Worm (Caenorhabditis elegans): ENCODE data around the gene rpl-21.

The rpl-21 gene

DNA sequence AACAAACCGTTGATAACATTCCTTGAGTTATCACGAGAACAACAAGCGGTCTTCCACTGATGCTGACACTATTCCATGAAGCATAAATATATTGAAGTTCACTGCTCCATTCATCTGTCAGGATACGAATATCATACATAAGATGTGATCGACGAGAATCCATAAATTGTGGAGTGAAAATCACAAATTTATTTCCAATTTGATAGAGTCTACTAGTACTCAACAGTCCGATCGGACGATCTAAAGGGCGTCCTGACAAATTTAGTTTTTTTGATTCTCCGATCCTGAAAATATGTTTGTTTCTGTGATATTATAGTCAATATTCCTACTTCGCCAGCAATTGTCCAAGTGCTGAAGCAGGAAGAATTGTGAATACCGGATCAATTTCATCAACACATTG is 12.2 kb upstream of the rpl-21 start:
- no peak for TF ChIP-seq unc-62 (GFP tag; optimal IDR thresholded peaks at IDR 0.05)

DNA sequence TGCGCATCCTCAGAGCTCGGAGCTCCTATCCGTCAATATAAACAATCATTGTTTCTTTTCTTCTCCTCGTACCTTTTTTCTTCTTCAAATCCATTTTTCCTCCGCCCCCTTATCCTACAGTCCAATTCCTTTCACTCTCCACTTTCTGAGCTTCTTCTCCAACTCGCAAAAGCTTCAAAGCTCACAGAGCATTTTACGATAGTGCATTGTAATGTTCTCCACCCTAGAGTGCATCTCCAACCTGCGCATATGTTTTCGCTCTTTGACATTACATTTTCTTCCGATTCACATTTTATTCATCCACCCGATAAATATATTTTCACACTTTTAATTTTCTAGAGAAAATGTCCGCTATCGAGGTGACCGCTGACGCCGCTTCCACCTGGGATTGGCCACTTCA is 7.8 kb upstream of the rpl-21 start, which contains the start of gene hsp-12.2:
Gene hsp-12.2 (plus strand): TSS at position 301 of the 400 bp plus-strand sequence.
- TF ChIP-seq unc-62 (GFP tag; optimal IDR thresholded peaks at IDR 0.05), result no peak

DNA sequence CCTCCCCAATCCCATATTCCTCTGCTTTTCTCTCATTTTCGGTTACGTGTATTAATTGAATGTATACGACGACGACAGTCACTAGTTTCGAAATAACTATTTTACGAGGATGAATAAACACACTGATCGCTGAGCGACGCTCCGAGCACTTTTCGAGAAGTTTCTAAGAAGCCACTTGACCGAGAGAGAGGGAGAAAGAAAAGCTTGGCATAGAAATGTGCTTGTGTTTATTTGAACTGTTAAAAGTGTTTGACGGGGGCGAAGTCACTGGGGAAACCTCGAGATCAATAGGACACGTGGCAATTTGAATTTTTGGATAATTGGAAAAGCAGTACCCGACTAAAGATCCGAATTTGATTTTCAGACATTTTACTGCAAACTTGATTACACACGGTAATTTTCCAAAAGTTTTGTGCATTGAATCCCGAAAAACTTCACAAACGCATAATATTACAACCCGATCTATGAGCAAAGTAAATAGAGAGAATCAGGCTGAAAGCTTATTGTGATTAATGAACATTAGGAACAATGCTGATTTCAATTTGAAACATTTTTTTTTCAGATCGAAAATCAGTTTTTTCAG is 6.6 kb upstream of the rpl-21 start:
- no peak for TF ChIP-seq unc-62 (GFP tag; optimal IDR thresholded peaks at IDR 0.05)

DNA sequence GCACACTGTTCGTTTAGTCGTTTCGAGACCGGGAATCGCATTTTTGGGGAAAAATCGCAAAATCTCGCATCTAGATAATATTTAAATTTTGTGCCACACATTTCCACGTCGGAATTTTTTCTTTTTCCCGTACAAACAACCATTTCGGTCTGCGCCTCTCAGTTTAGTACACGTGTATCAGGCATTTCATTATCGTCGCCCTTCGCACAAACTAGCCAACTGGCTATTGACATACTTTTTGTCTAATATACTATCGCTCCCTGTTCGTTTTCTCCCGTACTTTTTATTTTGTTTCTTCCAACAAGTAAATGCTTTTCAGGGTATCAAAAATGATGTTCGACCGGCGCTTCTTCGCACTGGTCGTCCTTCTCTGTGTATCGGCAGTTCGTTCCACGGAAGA is 3.3 kb upstream of the rpl-21 start, which contains the start of gene C14B9.2:
Gene C14B9.2 (plus strand): TSS at position 320 of the 400 bp plus-strand sequence.
- no peak for TF ChIP-seq unc-62 (GFP tag; optimal IDR thresholded peaks at IDR 0.05)

DNA sequence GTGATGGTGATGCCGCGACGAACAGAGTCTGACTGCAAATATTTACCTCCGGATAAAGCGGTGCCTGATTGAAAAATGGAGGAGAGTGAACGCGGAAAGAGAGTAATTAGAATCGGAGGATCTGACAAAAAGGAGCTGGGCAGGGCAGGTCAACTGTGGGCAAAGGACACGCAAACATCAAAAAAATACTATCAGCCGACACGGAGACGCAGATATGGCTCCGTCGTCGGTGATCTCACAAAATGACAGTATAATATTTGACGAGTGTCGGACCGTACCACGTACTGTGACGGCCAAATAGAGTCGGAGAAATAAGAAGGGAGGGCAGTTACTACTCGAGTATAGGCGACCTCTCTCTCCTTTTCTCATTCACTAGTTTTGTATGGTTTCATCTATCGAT is 2.5 kb upstream of the rpl-21 start:
- TF ChIP-seq unc-62 (GFP tag; optimal IDR thresholded peaks at IDR 0.05), result no peak

DNA sequence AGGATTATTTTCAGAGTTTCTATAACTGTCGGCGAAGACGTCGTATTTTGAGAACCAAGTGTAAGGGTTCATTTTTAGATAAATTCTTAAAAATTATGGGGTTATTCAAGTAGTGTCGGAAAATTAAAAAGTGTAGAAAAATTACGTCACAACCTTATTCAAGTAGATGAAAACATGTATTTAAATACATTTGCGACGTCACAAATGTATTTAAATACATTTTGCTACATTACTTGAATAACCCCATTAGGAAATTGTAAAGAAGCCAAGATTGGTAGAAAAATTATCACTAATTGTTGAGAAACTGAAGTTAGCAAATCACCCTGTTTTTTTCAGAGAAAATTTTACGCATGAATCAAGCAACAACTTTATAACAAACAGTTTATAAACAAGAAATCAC is 832 bp downstream of the rpl-21 start:
- no peak for TF ChIP-seq unc-62 (GFP tag; optimal IDR thresholded peaks at IDR 0.05)

DNA sequence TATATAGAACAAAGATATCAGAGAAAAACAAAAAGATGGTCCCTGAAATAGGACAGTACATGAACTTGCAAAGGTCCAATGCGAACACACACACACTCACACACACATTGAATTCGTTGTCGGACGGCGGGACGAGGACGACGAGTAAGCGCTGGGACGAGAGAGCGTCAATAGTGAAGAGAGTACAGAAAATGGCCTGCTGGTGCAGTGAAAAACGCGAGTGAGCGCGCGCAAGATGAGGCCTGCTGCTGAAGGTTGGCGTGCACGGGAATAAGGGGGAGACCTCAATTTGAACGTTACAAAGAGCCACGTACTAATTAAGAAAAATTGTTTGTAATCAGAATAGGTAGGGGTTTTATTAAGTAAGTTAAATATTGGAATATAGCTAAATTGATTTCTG is 3.0 kb downstream of the rpl-21 start:
- no peak for TF ChIP-seq unc-62 (GFP tag; optimal IDR thresholded peaks at IDR 0.05)

DNA sequence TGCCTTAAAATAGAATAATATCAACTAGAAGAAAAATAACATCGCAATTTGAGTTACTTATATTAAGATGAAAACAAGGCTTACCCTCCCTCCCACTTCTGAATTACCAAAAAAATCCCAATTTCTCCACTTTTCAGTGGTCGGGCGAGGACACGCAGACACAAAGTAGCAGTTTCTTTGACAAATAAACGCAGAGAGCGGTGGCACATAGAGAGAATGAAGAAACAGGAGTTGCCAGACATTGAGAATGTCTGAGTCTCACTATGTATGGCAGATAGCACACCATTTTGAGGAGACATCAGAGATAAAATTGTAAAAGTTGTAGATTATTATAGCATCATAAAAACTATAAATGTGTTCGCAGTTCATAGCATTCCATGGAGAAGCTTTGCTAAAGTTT is 4.8 kb downstream of the rpl-21 start:
- TF ChIP-seq unc-62 (GFP tag; optimal IDR thresholded peaks at IDR 0.05), result no peak

DNA sequence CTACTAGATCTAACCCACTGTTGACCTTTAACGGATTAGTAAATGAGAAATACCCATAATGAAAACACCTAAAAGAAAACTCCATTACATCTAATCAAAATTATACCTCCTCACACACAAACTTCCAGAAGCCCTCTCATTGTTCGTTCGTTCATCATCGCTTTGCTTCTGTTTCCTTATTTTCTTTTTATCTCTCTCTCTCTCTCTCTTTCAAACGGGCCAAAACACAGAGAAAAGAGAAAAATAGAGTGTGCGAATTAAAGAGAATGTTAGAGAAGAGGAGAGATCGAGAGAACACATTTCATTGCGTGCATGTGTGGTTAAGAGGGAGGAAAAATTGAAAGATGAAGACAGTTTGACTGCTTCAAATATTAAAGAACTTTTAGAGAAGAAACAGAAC is 5.7 kb downstream of the rpl-21 start:
- no peak for TF ChIP-seq unc-62 (GFP tag; optimal IDR thresholded peaks at IDR 0.05)

DNA sequence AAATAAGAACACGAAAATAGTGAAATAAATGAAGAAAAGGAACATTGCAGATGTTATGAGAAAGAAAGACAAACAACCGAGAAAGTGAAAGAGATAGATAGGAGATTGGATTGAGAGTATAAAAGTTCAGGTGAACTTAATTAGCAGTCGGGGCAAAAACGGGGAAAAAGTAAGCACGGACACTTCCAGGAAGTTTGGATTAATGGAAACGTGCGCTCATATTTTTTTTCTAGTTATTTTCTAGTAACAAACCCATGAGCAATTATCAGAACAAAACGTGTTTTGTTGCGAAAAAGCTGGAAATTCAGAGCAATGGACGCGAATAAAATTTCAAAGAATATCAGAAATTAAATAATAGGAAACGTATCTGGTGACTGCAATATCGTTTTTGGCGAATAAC is 8.1 kb downstream of the rpl-21 start:
- no peak for TF ChIP-seq unc-62 (GFP tag; optimal IDR thresholded peaks at IDR 0.05)

DNA sequence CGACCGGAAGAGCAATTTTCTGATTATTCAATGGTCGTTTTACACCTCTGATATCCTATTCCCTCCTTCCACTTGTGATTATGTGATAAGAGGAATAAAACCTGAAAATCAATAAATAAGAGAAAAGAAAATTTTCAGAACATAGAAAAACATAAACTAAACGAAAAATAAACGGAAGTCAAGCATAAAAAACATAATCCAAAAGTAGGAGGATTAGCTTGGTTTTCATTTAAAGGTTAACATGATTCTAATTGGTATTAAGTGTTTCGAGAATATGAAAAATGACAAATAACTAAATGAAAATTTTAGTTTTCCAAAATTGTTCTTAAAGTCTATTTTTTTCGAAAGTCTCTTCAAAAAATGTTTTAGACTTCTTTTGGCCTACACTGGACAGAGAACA is 8.9 kb downstream of the rpl-21 start, which contains the start of gene gei-8:
Gene gei-8 (minus strand): TSS at position 101 of the 400 bp plus-strand sequence.
- no peak for TF ChIP-seq unc-62 (GFP tag; optimal IDR thresholded peaks at IDR 0.05)

DNA sequence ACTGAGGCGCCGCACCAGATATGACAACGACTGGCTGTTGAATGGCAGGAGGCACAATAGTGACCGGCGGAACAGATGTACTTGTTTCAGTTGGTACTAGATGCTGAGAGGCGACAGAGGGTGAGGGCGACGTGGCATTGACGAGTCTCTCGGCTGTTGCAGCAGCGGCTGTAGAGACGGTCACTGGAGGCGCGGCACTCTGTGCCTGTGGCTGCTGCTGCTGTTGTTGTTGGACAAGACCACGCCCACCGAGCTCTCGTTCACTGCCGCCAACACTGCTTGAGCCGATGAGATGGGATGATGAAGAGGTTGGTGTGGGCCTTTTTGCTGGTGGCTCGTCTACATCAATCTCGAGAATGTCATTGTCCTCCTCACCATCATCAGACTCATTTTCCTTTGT is 12.9 kb downstream of the rpl-21 start:
- TF ChIP-seq unc-62 (GFP tag; optimal IDR thresholded peaks at IDR 0.05), result no peak

DNA sequence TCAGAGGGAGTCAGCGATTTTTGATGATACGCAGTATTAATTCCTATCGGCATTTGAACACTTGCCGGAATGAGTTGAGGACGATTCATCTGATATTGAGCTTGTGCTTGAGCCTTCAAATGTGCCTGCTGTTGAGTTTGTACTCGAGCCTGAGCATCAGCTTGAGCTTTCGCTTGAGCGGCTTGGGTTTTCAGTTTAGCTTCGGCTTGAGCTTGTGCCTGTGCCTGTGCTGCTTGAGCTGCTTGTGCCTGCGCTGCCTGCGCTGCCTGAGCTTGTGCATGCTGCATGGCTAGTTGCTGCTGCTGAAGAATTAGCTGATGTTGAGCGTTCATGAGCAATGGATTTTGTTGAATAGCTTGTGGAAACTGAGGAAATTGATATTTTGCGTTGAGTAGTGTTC is 14.2 kb downstream of the rpl-21 start:
- TF ChIP-seq unc-62 (GFP tag; optimal IDR thresholded peaks at IDR 0.05), result no peak

DNA sequence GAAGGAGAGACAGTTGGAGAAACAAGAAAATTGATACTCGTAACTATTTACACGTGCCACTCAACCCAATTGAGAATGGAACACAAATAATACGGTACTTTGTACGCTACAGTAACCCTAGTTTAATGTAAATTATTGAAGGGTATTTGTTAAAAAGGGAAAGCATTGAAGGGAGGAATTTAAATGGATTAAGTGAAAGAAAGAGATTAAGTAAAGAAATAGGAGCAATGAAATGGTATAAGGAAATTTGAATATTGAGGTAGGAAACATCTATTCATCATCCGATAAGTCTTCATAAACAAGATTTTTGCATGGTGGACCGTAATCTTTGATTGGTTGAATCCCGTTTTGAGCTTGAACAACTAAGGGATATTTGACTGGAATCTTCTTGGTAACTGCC is 18.7 kb downstream of the rpl-21 start:
- no peak for TF ChIP-seq unc-62 (GFP tag; optimal IDR thresholded peaks at IDR 0.05)

DNA sequence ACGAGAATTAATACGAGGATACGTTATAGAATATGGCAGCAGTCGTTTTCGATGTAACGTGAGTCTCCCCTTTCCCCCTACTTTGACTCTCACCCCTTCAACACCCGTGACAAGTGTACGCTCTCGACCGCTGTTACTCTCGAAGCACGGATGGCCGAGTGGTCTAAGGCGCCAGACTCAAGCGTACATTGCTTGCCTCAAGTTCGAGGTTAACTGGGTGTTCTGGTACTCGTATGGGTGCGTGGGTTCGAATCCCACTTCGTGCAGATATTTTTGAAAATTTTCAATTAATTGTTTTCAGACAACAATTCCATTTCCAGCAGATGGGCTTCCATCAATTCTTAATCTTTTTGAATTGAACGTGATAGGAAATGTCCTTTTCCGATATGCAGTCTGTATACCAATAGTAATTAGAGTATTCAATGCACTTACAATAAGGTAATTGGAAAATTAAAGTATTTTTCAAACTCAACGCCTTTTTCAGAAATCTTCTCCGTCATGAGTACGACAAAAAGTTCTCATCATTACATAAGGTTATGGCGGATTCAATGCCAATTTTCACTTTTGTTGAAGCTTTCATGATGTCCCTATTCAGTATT is 20.5 kb downstream of the rpl-21 start:
- no peak for TF ChIP-seq unc-62 (GFP tag; optimal IDR thresholded peaks at IDR 0.05)

DNA sequence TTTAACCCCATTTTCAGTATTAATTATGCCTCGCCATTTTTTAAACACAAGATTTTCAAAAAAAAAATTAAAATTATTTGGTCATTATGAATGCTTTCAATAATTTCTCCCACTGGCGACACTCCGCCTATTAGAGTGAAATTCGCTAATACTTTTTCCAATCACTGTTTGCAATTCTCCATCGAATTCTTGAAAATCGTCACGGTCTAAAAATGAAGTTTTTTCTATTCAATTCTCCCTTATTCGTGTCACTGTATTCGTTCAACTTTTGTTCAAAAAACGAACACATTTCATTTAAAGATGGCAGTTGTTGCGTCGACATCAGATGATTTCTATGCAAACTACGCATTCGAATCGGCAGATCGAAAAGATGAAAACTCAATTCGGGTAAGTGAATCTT is 21.5 kb downstream of the rpl-21 start, which contains the start of gene C14B9.3:
Gene C14B9.3 (plus strand): TSS at position 301 of the 400 bp plus-strand sequence.
- no peak for TF ChIP-seq unc-62 (GFP tag; optimal IDR thresholded peaks at IDR 0.05)

DNA sequence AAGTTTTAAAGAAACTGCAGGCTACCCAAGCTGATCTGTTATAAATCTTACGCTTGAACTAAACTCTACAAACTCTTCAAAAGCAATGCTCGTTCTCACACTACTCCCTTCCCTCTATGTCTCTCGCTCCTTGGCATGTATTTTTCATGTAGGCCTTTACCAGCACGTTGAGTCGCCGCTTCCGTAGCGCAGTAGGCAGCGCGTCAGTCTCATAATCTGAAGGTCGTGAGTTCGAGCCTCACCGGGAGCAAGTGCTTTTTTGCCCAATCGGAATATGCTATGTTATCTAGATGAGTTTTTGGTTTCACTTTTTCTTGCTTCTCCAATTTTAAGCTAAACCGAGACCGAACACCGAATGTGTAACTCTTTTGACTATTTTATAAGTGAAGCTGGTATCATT is 23.6 kb downstream of the rpl-21 start:
- no peak for TF ChIP-seq unc-62 (GFP tag; optimal IDR thresholded peaks at IDR 0.05)

DNA sequence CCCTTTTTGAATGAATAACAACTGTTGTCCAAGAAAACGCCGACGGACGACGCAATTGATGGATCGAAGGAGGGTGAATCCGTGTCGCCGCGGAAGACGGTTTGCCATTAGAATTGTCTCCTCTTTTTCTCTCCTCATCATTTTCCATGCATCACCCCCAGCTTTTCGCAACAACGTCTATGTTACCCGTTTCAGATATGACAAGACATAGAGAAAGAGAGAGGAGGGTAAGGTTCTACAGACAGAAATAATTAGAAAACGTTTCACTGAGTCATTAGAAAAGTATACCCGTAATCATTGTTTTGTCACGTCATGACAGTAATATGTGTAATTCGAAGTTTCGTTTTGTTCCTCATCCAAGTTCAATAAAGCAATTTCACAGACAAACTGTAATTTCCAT is 24.3 kb downstream of the rpl-21 start:
- TF ChIP-seq unc-62 (GFP tag; optimal IDR thresholded peaks at IDR 0.05), result no peak
